Worm (Caenorhabditis elegans) whole organism, L4/young adult: ENCODE data around the gene B0336.12.

Experiments used
- W03F9.2 ChIP-seq: fragments of 150-350 bp; optimal IDR thresholded peaks from 2 replicates; lab custom pipeline; 2014; ENCODE audit warnings: missing biosample characterization, missing genetic modification characterization
- him-1 ChIP-seq: sonication (generic microtip); optimal IDR thresholded peaks from 2 replicates; lab custom pipeline; 2016; ENCODE audit warnings: missing genotype, missing genetic modification reagents, missing genetic modification characterization, missing compliant biosample characterization

- TF ChIP-seq him-1 (no peak), W03F9.2 (tag; lab: Kevin White, UChicago) (no peak)
Observed at ce11 chrIII:5730980-5731636, 21.2 kb upstream of the B0336.12 start, which contains the start of the genes B0244.9 and B0244.7.
